Worm (Caenorhabditis elegans) whole organism, L4 larva: Measurements from ENCODE around the gene F40F11.3.

Experiments used
- aha-1 ChIP-seq: fragments of 150-350 bp; peaks from one replicate; lab custom pipeline; 2014; ENCODE audit warnings: missing biosample characterization, missing genetic modification characterization
- arid-1 ChIP-seq: fragments of 200-800 bp; sonication (Bioruptor generic); conservative IDR thresholded peaks from 2 replicates; pipeline ENCODE4 v1.3.6; 2022; ENCODE audit warnings: missing genetic modification reagents, missing genetic modification characterization, missing compliant biosample characterization
- ceh-20 ChIP-seq: fragments of 200-800 bp; sonication (Bioruptor generic); IDR thresholded peaks from 2 replicates; pipeline ENCODE4 v1.3.6; 2022; ENCODE audit warnings: missing genetic modification reagents, missing genetic modification characterization, missing compliant biosample characterization
- daf-19 ChIP-seq: fragments of 200-800 bp; sonication (Bioruptor generic); conservative IDR thresholded peaks from 2 replicates; pipeline ENCODE4 v1.3.6; 2022; ENCODE audit warnings: missing genetic modification characterization, missing compliant biosample characterization
- dmd-8 ChIP-seq: fragments of 200-800 bp; sonication (Bioruptor generic); IDR thresholded peaks from 2 replicates; pipeline ENCODE4 v1.3.6; 2022; ENCODE audit warnings: missing genetic modification characterization, missing compliant biosample characterization
- hlh-11 ChIP-seq: fragments of 200-800 bp; sonication (Bioruptor generic); optimal IDR thresholded peaks from 2 replicates; lab custom pipeline; 2018; ENCODE audit warnings: mild to moderate bottlenecking, missing genetic modification characterization, missing compliant biosample characterization
- hlh-30 ChIP-seq: sonication (generic microtip); optimal IDR thresholded peaks from 2 replicates; lab custom pipeline; 2017; ENCODE audit warnings: antibody characterized with exemption, mild to moderate bottlenecking, missing genetic modification characterization, missing compliant biosample characterization; ENCODE audit not compliant: insufficient read depth
- hmg-1.1 ChIP-seq: fragments of 200-800 bp; sonication (Bioruptor generic); IDR thresholded peaks from 2 replicates; pipeline ENCODE4 v1.3.6; 2022; ENCODE audit warnings: missing genetic modification reagents, missing genetic modification characterization, missing compliant biosample characterization
- lsy-2 ChIP-seq, 2 experiments: fragments of 150-350 bp in 1 of 2; sonication (generic microtip) in 1 of 2; optimal IDR thresholded peaks; 2 replicates each; lab custom pipeline; 2014 to 2017; ENCODE audit warnings: missing biosample characterization in 2 of 2, missing genetic modification characterization in 2 of 2
- madf-5 ChIP-seq, 2 experiments: fragments of 200-800 bp; sonication (Bioruptor generic); IDR thresholded peaks; 2 replicates each; pipeline ENCODE4 v1.3.6; 2022; ENCODE audit warnings: missing compliant biosample characterization in 2 of 2, missing genetic modification characterization in 2 of 2
- mxl-2 ChIP-seq: fragments of 200-800 bp; sonication (Bioruptor generic); conservative IDR thresholded peaks from 2 replicates; pipeline ENCODE4 v1.3.6; 2022; ENCODE audit warnings: missing genetic modification reagents, missing genetic modification characterization, missing compliant biosample characterization
- nhr-41 ChIP-seq: fragments of 200-800 bp; sonication (Bioruptor generic); IDR thresholded peaks from 2 replicates; pipeline ENCODE4 v1.3.6; 2022; ENCODE audit warnings: missing genetic modification reagents, missing genetic modification characterization, missing compliant biosample characterization
- nhr-6 ChIP-seq: fragments of 150-350 bp; optimal IDR thresholded peaks from 2 replicates; lab custom pipeline; 2014; ENCODE audit warnings: missing biosample characterization, missing genetic modification characterization
- php-3 ChIP-seq: fragments of 200-800 bp; sonication (Bioruptor generic); IDR thresholded peaks from 2 replicates; pipeline ENCODE4 v1.3.6; 2022; ENCODE audit warnings: missing genetic modification reagents, missing genetic modification characterization, missing compliant biosample characterization
- rbr-2 ChIP-seq: sonication (generic microtip); optimal IDR thresholded peaks from 2 replicates; lab custom pipeline; 2016; ENCODE audit warnings: missing genotype, missing genetic modification characterization, missing compliant biosample characterization
- sdz-12 ChIP-seq: fragments of 200-800 bp; sonication (Bioruptor generic); optimal IDR thresholded peaks from 2 replicates; lab custom pipeline; 2018; ENCODE audit warnings: mild to moderate bottlenecking, missing genetic modification characterization, missing compliant biosample characterization
- snpc-1.2 ChIP-seq: fragments of 200-800 bp; sonication (Bioruptor generic); IDR thresholded peaks from 2 replicates; pipeline ENCODE4 v1.3.6; 2022; ENCODE audit warnings: missing genetic modification reagents, missing genetic modification characterization, missing compliant biosample characterization
- spr-3 ChIP-seq: fragments of 200-800 bp; sonication (Bioruptor generic); optimal IDR thresholded peaks from 2 replicates; lab custom pipeline; 2018; ENCODE audit warnings: mild to moderate bottlenecking, missing genetic modification characterization, missing compliant biosample characterization
- tra-1 ChIP-seq: fragments of 200-800 bp; sonication (Bioruptor generic); IDR thresholded peaks from 2 replicates; pipeline ENCODE4 v1.3.6; 2022; ENCODE audit warnings: missing genetic modification reagents, missing genetic modification characterization, missing compliant biosample characterization
- unc-62 ChIP-seq, 3 experiments: fragments of 150-350 bp in 1 of 3; sonication (generic microtip); optimal IDR thresholded peaks in 2 of 3; peaks in 1 of 3; 1 replicate in 1 of 3; 2 replicates in 2 of 3; lab custom pipeline; 2014 to 2017; ENCODE audit warnings: missing biosample characterization in 3 of 3, missing genetic modification characterization in 3 of 3, missing genetic modification reagents in 3 of 3, missing genotype in 1 of 3
- ztf-11 ChIP-seq: fragments of 150-350 bp; optimal IDR thresholded peaks from 2 replicates; lab custom pipeline; 2014; ENCODE audit warnings: missing biosample characterization, missing genetic modification characterization

F40F11.3 gene

DNA sequence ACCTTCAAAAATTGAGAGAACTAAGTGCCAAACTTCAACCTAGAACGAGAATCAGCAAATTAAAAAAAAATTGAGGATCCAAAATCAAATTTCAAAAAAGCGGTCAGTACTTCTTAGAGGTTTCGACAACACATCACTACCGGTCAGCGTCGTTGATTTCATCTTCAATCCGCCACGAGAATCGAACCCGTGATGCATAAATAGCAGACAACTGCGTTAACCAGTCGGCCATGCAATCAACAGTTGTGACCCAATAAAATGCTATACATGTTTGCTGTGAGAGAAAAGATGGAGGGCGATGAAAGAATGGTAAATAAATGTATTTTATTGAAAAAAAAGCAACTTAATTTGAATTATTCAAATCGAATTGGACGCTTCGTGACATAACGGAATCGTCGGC is 44.1 kb downstream of the F40F11.3 start (continued):
- TF ChIP-seq lsy-2 (tag; optimal IDR thresholded peaks at IDR 0.05; lab: Kevin White, UChicago), result no peak
- TF ChIP-seq php-3 (GFP tag; lab: Robert Waterston, UW), result peak; percentile 16; the same call in 1 of the 2 replicates
- TF ChIP-seq mxl-2, result 0 out of 2 replicates have a peak, but pooled peaks have one; percentile 39
- TF ChIP-seq nhr-6 (tag; lab: Kevin White, UChicago), result peak; percentile 73
- peak; percentile 77; the same call in 1 of the 2 replicates for TF ChIP-seq tra-1 (GFP tag; lab: Robert Waterston, UW)
- TF ChIP-seq hmg-1.1 (GFP tag; lab: Robert Waterston, UW), result peak; percentile 85
- peak; percentile 90 for TF ChIP-seq dmd-8 (GFP tag; lab: Robert Waterston, UW)
- no peak; the same call in 1 of the 2 replicates for TF ChIP-seq arid-1 (GFP tag; lab: Robert Waterston, UW)
- peak; percentile 85 to 91; a peak in 2 of 4 replicates for TF ChIP-seq madf-5 (GFP tag; IDR thresholded peaks at IDR 0.05; lab: Robert Waterston, UW)
- peak; percentile 90 for TF ChIP-seq snpc-1.2 (GFP tag; lab: Robert Waterston, UW)
- peak; percentile 69 for TF ChIP-seq nhr-41 (GFP tag; lab: Robert Waterston, UW)
- TF ChIP-seq daf-19, result peak; percentile 72
- peak; percentile 49 for TF ChIP-seq spr-3
- TF ChIP-seq rbr-2 (tag; lab: Kevin White, UChicago), result peak; percentile 64
- TF ChIP-seq hlh-30 (tag; lab: Kevin White, UChicago), result peak; percentile 93
- peak; percentile 79 for TF ChIP-seq sdz-12 (GFP tag; lab: Kevin White, UChicago)
- TF ChIP-seq aha-1 (tag; lab: Kevin White, UChicago), result peak; percentile 83
- no peak for TF ChIP-seq hlh-11 (tag; lab: Kevin White, UChicago)
- TF ChIP-seq ceh-20, result no peak

DNA sequence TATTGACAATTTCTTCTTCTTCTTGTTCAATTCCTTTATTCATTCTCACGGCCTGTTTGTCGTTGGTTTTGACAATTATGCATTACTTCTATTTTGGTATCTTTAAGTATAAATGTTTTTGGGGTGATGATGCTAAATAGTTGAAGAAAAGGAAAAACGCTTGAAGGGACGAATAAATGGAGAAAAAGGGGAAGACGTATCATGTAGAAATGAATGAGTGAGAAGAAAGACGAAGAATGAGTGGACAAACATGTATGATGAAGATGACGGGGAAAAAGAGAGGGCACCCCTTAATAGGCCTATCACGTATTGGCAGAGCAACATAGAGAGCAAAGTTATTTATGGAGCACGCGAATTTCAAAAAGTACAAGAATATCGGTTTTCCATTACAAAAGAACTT is 45.1 kb downstream of the F40F11.3 start, which contains the start of gene M04B2.7:
Gene M04B2.7 (minus strand): TSS at position 101 of the 400 bp plus-strand sequence.
- peak in 1 of 2 experiments; percentile 53 for TF ChIP-seq unc-62 (GFP tag; optimal IDR thresholded peaks at IDR 0.05 in 1 of 2; lab: Kevin White, UChicago)
- no peak for TF ChIP-seq unc-62 (tag; optimal IDR thresholded peaks at IDR 0.05; lab: Kevin White, UChicago)
- no peak for TF ChIP-seq ztf-11
